Fruit fly (Drosophila melanogaster): Measurements from ENCODE around the gene CG3184.

CG3184 gene

DNA sequence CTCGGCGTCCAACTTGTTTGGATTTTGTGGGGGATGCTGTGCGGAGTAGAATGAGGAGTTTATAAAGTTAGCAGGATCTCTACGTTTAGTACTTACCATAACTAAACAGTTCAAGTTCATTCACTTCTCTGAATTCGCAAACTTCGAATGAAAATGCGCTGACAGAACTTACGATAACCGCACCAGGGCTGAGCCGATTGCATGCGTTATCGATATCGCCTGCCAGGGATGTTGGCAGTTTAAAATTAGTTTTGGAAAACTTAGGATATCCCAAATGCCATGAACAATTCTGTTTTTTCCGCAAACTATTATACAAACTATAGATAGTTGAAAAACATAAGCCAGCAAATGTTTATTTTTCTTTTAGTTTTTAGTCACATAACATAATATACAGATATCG, 1.3 kb downstream of the CG3184 start, which contains the start of gene CG44303:
TSS of gene CG44303 (minus strand) at position 154 of the 400 bp plus-strand sequence.
- TF ChIP-seq CrebA (GFP tag; optimal IDR thresholded peaks at IDR 0.05; ENCODE audit: borderline replicate concordance) (no peak), Jra (GFP tag; optimal IDR thresholded peaks at IDR 0.05) (no peak), Hnf4 (GFP tag; optimal IDR thresholded peaks at IDR 0.05) (no peak), foxo (GFP tag; optimal IDR thresholded peaks at IDR 0.05) (no peak), psq (GFP tag; optimal IDR thresholded peaks at IDR 0.05) (no peak), CG9705 (GFP tag; optimal IDR thresholded peaks at IDR 0.05) (no peak), dsf (GFP tag; optimal IDR thresholded peaks at IDR 0.05; ENCODE audit: borderline replicate concordance) (no peak), Sp1 (GFP tag; optimal IDR thresholded peaks at IDR 0.05) (no peak), Vsx2 (GFP tag; optimal IDR thresholded peaks at IDR 0.05; ENCODE audit: partially characterized antibody) (no peak)

dm6 chrX:6683635-6684499, 4.7 kb downstream of the CG3184 start, which contains the start of gene Pink1:
Pink1 (plus strand) TSS chrX:6683798.
- TF ChIP-seq pan (optimal IDR thresholded peaks at IDR 0.05) (no peak), jim (GFP tag; optimal IDR thresholded peaks at IDR 0.05) (no peak), Dfd (GFP tag; optimal IDR thresholded peaks at IDR 0.05) (no peak), usp (GFP tag; optimal IDR thresholded peaks at IDR 0.05) (no peak), Hr78 (GFP tag; optimal IDR thresholded peaks at IDR 0.05) (no peak), Rel (GFP tag; optimal IDR thresholded peaks at IDR 0.05) (no peak), Rel (tag; optimal IDR thresholded peaks at IDR 0.05) (peak; percentile 19), Hnf4 (GFP tag; optimal IDR thresholded peaks at IDR 0.05) (no peak), Myc (optimal IDR thresholded peaks at IDR 0.05) (peak; percentile 17), br (GFP tag; optimal IDR thresholded peaks at IDR 0.05) (no peak), rgr (GFP tag; optimal IDR thresholded peaks at IDR 0.05) (no peak), woc (GFP tag; optimal IDR thresholded peaks at IDR 0.05) (no peak), Vsx2 (GFP tag; optimal IDR thresholded peaks at IDR 0.05; ENCODE audit: partially characterized antibody) (no peak), Sp1 (GFP tag; optimal IDR thresholded peaks at IDR 0.05) (peak; percentile 4)

DNA sequence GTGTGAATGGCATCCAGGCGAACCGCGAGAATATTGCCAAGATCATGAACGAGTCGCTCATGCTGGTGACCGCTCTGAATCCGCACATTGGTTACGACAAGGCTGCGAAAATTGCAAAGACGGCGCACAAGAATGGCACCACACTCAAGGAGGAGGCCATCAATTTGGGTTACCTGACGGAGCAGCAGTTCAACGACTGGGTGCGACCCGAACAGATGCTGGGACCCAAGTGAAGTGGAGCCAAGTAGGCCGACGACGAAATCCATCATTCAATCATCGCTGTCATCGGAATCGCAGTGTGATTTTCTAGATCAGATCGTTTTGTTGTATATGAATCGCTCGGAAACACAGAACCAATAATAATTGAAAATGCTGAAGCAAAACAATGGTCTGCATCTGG, 7.1 kb downstream of the CG3184 start, which contains the start of gene Fum2:
TSS of gene Fum2 (plus strand) at position 301 of the 400 bp plus-strand sequence.
- TF ChIP-seq Hnf4 (GFP tag; optimal IDR thresholded peaks at IDR 0.05), result no peak
- no peak for TF ChIP-seq dsf (GFP tag; optimal IDR thresholded peaks at IDR 0.05; ENCODE audit: borderline replicate concordance)
- no peak for TF ChIP-seq Mio (GFP tag; optimal IDR thresholded peaks at IDR 0.05)
- no peak for TF ChIP-seq br (GFP tag; optimal IDR thresholded peaks at IDR 0.05)
- no peak for TF ChIP-seq Myc (optimal IDR thresholded peaks at IDR 0.05)
- TF ChIP-seq sv (GFP tag; optimal IDR thresholded peaks at IDR 0.05), result no peak
- TF ChIP-seq foxo (GFP tag; optimal IDR thresholded peaks at IDR 0.05), result no peak
- TF ChIP-seq CG32264 (GFP tag; optimal IDR thresholded peaks at IDR 0.05), result no peak
- TF ChIP-seq N (GFP tag; optimal IDR thresholded peaks at IDR 0.05), result no peak
- TF ChIP-seq Dif (GFP tag; optimal IDR thresholded peaks at IDR 0.05; ENCODE audit: partially characterized antibody), result no peak
- no peak for TF ChIP-seq CG9705 (GFP tag; optimal IDR thresholded peaks at IDR 0.05)

dm6 chrX:6679502-6679810, 9.1 kb downstream of the CG3184 start:
- TF ChIP-seq Rel (GFP tag; optimal IDR thresholded peaks at IDR 0.05) (no peak), Rel (tag; optimal IDR thresholded peaks at IDR 0.05) (peak; percentile 84), GATAd (GFP tag; optimal IDR thresholded peaks at IDR 0.05) (no peak)

dm6 chrX:6678635-6679501, 9.7 kb downstream of the CG3184 start, which contains the start of gene ND-ASHI:
ND-ASHI (minus strand) TSS chrX:6679118.
- TF ChIP-seq Hnf4 (GFP tag; optimal IDR thresholded peaks at IDR 0.05) (no peak), lola (GFP tag; optimal IDR thresholded peaks at IDR 0.05) (no peak), Hr83 (GFP tag; optimal IDR thresholded peaks at IDR 0.05; ENCODE audit: poor library complexity, severe bottlenecking) (peak; percentile 89), Dfd (GFP tag; optimal IDR thresholded peaks at IDR 0.05) (no peak), ey (GFP tag; optimal IDR thresholded peaks at IDR 0.05) (peak; percentile 95), tai (GFP tag; optimal IDR thresholded peaks at IDR 0.05) (no peak), psq (GFP tag; optimal IDR thresholded peaks at IDR 0.05) (peak; percentile 91), h (GFP tag; optimal IDR thresholded peaks at IDR 0.05) (peak; percentile 96), dl (GFP tag; optimal IDR thresholded peaks at IDR 0.05; ENCODE audit: insufficient read depth in 1 of 2, partially characterized antibody in 2 of 2) (no peak), pan (optimal IDR thresholded peaks at IDR 0.05) (no peak), GATAd (GFP tag; optimal IDR thresholded peaks at IDR 0.05) (peak; percentile 73), br (GFP tag; optimal IDR thresholded peaks at IDR 0.05) (peak; percentile 95), Hr78 (GFP tag; optimal IDR thresholded peaks at IDR 0.05) (no peak), Jra (GFP tag; optimal IDR thresholded peaks at IDR 0.05) (peak; percentile 90), Sp1 (GFP tag; optimal IDR thresholded peaks at IDR 0.05) (peak; percentile 96), sage (GFP tag; optimal IDR thresholded peaks at IDR 0.05) (peak; percentile 90), Rel (GFP tag; optimal IDR thresholded peaks at IDR 0.05) (peak; percentile 89), Rel (tag; optimal IDR thresholded peaks at IDR 0.05) (no peak), Vsx2 (GFP tag; optimal IDR thresholded peaks at IDR 0.05; ENCODE audit: partially characterized antibody) (no peak), usp (GFP tag; optimal IDR thresholded peaks at IDR 0.05) (no peak), dsf (GFP tag; optimal IDR thresholded peaks at IDR 0.05; ENCODE audit: borderline replicate concordance) (peak; percentile 78), Abd-B (GFP tag; optimal IDR thresholded peaks at IDR 0.05) (no peak), foxo (GFP tag; optimal IDR thresholded peaks at IDR 0.05) (peak; percentile 68 to 97), brk (GFP tag; optimal IDR thresholded peaks at IDR 0.05) (no peak), HLH106 (tag; optimal IDR thresholded peaks at IDR 0.05) (peak; percentile 94), CrebA (GFP tag; optimal IDR thresholded peaks at IDR 0.05; ENCODE audit: borderline replicate concordance) (no peak)

All from whole organism, wandering third instar larva.